In the genomic region with DNA sequence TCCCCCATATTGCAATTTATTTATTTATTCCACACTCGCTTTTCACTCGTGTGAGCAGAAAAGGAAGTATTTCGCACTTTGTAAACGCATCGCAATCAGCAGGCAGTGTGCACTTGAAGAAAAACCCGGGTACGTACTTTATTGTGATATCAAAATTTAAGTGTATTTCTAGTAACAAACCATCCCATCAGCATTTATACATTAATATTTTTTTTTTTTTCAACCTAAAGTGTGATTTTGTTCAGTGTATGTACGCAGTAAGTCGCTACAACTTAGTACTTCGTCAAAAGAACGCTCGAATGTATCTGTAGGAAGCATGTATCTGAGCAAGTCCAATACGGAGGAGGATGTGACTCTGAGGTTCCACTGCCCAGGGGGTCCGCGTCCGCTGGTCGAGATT, we compare ENCODE assay signal across 4 fruit fly cellular contexts.
TF ChIP-seq lines count a peak whose summit lies in the region.

No protein-coding gene starts in this region.

- TF ChIP-seq CTCF in whole organism, embryonic (GFP tag; optimal IDR thresholded peaks at IDR 0.05; lab: Kevin White, UChicago), result no peak

TF ChIP-seq in whole organism, embryonic, 481 proteins besides CTCF, POLR2A, EP300 and RAD21 (continues in another document):
- no peak for TF ChIP-seq CG4707 (GFP tag; optimal IDR thresholded peaks at IDR 0.05; lab: Kevin White, UChicago)
- TF ChIP-seq CG2875 (GFP tag; optimal IDR thresholded peaks at IDR 0.05; lab: Kevin White, UChicago), result no peak
- TF ChIP-seq CG13424 (tag; optimal IDR thresholded peaks at IDR 0.05; lab: Kevin White, UChicago), result no peak
- no peak for TF ChIP-seq CG15479 (GFP tag; optimal IDR thresholded peaks at IDR 0.05; lab: Kevin White, UChicago)
- no peak for TF ChIP-seq gro (GFP tag; optimal IDR thresholded peaks at IDR 0.05; lab: Kevin White, UChicago)
- no peak for TF ChIP-seq MESR4 (GFP tag; optimal IDR thresholded peaks at IDR 0.05; lab: Kevin White, UChicago)
- TF ChIP-seq CG7745 (tag; optimal IDR thresholded peaks at IDR 0.05; lab: Kevin White, UChicago), result no peak
- TF ChIP-seq ttk (GFP tag; IDR thresholded peaks at IDR 0.05; lab: Robert Waterston, UW), result no peak
- no peak for TF ChIP-seq CG42726 (GFP tag; IDR thresholded peaks at IDR 0.05; lab: Robert Waterston, UW; ENCODE audit: partially characterized antibody)
- TF ChIP-seq CG7271 (tag; optimal IDR thresholded peaks at IDR 0.05; lab: Kevin White, UChicago), result no peak
- no peak for TF ChIP-seq CG12769 (tag; optimal IDR thresholded peaks at IDR 0.05; lab: Kevin White, UChicago)
- no peak for TF ChIP-seq CG9932 (GFP tag; IDR thresholded peaks at IDR 0.05; lab: Robert Waterston, UW)
- peak; percentile 67; the same call in 1 of the 2 replicates for TF ChIP-seq Xrp1 (GFP tag; IDR thresholded peaks at IDR 0.05; lab: Robert Waterston, UW)
- no peak for TF ChIP-seq pita (GFP tag; optimal IDR thresholded peaks at IDR 0.05; lab: Kevin White, UChicago)
- peak; percentile 12 for TF ChIP-seq fd96Cb (tag; optimal IDR thresholded peaks at IDR 0.05; lab: Kevin White, UChicago)
- no peak for TF ChIP-seq Doc2 (GFP tag; IDR thresholded peaks at IDR 0.05; lab: Robert Waterston, UW)
- no peak for TF ChIP-seq CG8089 (GFP tag; optimal IDR thresholded peaks at IDR 0.05; lab: Kevin White, UChicago)
- TF ChIP-seq Drgx (GFP tag; IDR thresholded peaks at IDR 0.05; lab: Robert Waterston, UW), result peak; percentile 48
- no peak for TF ChIP-seq jigr1 (GFP tag; IDR thresholded peaks at IDR 0.05; lab: Robert Waterston, UW)
- no peak for TF ChIP-seq kay (GFP tag; optimal IDR thresholded peaks at IDR 0.05; lab: Kevin White, UChicago)
- TF ChIP-seq emc (GFP tag; optimal IDR thresholded peaks at IDR 0.05; lab: Kevin White, UChicago), result no peak
- TF ChIP-seq schlank (tag; optimal IDR thresholded peaks at IDR 0.05; lab: Kevin White, UChicago), result no peak

TF ChIP-seq in whole organism, prepupa, 60 proteins besides CTCF, POLR2A, EP300 and RAD21 (continues in another document):
- no peak for TF ChIP-seq CG32006 (GFP tag; optimal IDR thresholded peaks at IDR 0.05; lab: Kevin White, UChicago)
- peak; percentile 35 for TF ChIP-seq Eip75B (GFP tag; optimal IDR thresholded peaks at IDR 0.05; lab: Kevin White, UChicago)
- peak; percentile 48 for TF ChIP-seq dsx (GFP tag; optimal IDR thresholded peaks at IDR 0.05; lab: Kevin White, UChicago; ENCODE audit: poor library complexity, severe bottlenecking)
- TF ChIP-seq CG6276 (GFP tag; optimal IDR thresholded peaks at IDR 0.05; lab: Kevin White, UChicago), result no peak
- no peak for TF ChIP-seq Hr38 (GFP tag; optimal IDR thresholded peaks at IDR 0.05; lab: Kevin White, UChicago)
- TF ChIP-seq achi (GFP tag; optimal IDR thresholded peaks at IDR 0.05; lab: Kevin White, UChicago), result peak; percentile 34
- peak; percentile 13 for TF ChIP-seq acj6 (GFP tag; optimal IDR thresholded peaks at IDR 0.05; lab: Kevin White, UChicago)
- no peak for TF ChIP-seq salr (GFP tag; optimal IDR thresholded peaks at IDR 0.05; lab: Kevin White, UChicago)
- peak; percentile 35 for TF ChIP-seq CG6808 (GFP tag; optimal IDR thresholded peaks at IDR 0.05; lab: Kevin White, UChicago)
- no peak for TF ChIP-seq Sox15 (GFP tag; optimal IDR thresholded peaks at IDR 0.05; lab: Kevin White, UChicago)
- peak; percentile 38 for TF ChIP-seq CG31627 (GFP tag; optimal IDR thresholded peaks at IDR 0.05; lab: Kevin White, UChicago)
- peak; percentile 88 for TF ChIP-seq Eip78C (GFP tag; lab: Kevin White, UChicago)
- TF ChIP-seq topi (GFP tag; optimal IDR thresholded peaks at IDR 0.05; lab: Kevin White, UChicago), result peak; percentile 69
- TF ChIP-seq CG8119 (GFP tag; IDR thresholded peaks at IDR 0.05; lab: Robert Waterston, UW), result no peak
- TF ChIP-seq CG16779 (tag; optimal IDR thresholded peaks at IDR 0.05; lab: Kevin White, UChicago), result no peak
- peak; percentile 66 for TF ChIP-seq Met (GFP tag; optimal IDR thresholded peaks at IDR 0.05; lab: Kevin White, UChicago)
- TF ChIP-seq fd59A (GFP tag; optimal IDR thresholded peaks at IDR 0.05; lab: Kevin White, UChicago), result no peak
- no peak for TF ChIP-seq CG4318 (GFP tag; optimal IDR thresholded peaks at IDR 0.05; lab: Kevin White, UChicago)
- peak; percentile 3 for TF ChIP-seq Hr4 (GFP tag; optimal IDR thresholded peaks at IDR 0.05; lab: Kevin White, UChicago)
- TF ChIP-seq CG11762 (GFP tag; optimal IDR thresholded peaks at IDR 0.05; lab: Kevin White, UChicago; ENCODE audit: insufficient read depth), result peak; percentile 37
- no peak for TF ChIP-seq CG11294 (GFP tag; IDR thresholded peaks at IDR 0.05; lab: Robert Waterston, UW)
- TF ChIP-seq CG9139 (GFP tag; optimal IDR thresholded peaks at IDR 0.05; lab: Kevin White, UChicago), result no peak
- peak; percentile 43 for TF ChIP-seq Hr39 (GFP tag; optimal IDR thresholded peaks at IDR 0.05; lab: Kevin White, UChicago)

TF ChIP-seq in whole organism, pupa, 21 proteins besides CTCF, POLR2A, EP300 and RAD21:
- peak; percentile 41 for TF ChIP-seq CG17806 (tag; optimal IDR thresholded peaks at IDR 0.05; lab: Kevin White, UChicago)
- no peak; the same call in 2 of the 3 replicates for TF ChIP-seq CG4496 (GFP tag; IDR thresholded peaks at IDR 0.05; lab: Robert Waterston, UW)
- no peak for TF ChIP-seq fd96Ca (GFP tag; IDR thresholded peaks at IDR 0.05; lab: Robert Waterston, UW)
- no peak for TF ChIP-seq D1 (tag; optimal IDR thresholded peaks at IDR 0.05; lab: Kevin White, UChicago)
- TF ChIP-seq EcR (GFP tag; optimal IDR thresholded peaks at IDR 0.05; lab: Kevin White, UChicago), result no peak
- peak; percentile 2 for TF ChIP-seq gl (tag; optimal IDR thresholded peaks at IDR 0.05; lab: Kevin White, UChicago)
- TF ChIP-seq CG13204 (GFP tag; optimal IDR thresholded peaks at IDR 0.05; lab: Kevin White, UChicago), result no peak
- no peak for TF ChIP-seq CG10348 (GFP tag; IDR thresholded peaks at IDR 0.05; lab: Robert Waterston, UW)
- TF ChIP-seq Pif1B (GFP tag; optimal IDR thresholded peaks at IDR 0.05; lab: Kevin White, UChicago), result no peak
- TF ChIP-seq CG34367 (tag; optimal IDR thresholded peaks at IDR 0.05; lab: Kevin White, UChicago), result peak; percentile 25
- TF ChIP-seq CG8159 (tag; optimal IDR thresholded peaks at IDR 0.05; lab: Kevin White, UChicago), result peak; percentile 49
- peak; percentile 19 for TF ChIP-seq CG8301 (tag; optimal IDR thresholded peaks at IDR 0.05; lab: Kevin White, UChicago)
- TF ChIP-seq CG14655 (GFP tag; optimal IDR thresholded peaks at IDR 0.05; lab: Kevin White, UChicago), result peak; percentile 59
- peak; percentile 30 for TF ChIP-seq CG9948 (tag; optimal IDR thresholded peaks at IDR 0.05; lab: Kevin White, UChicago)
- peak; percentile 34 for TF ChIP-seq Snoo (tag; optimal IDR thresholded peaks at IDR 0.05; lab: Kevin White, UChicago)
- TF ChIP-seq CG12605 (GFP tag; IDR thresholded peaks at IDR 0.05; lab: Robert Waterston, UW), result no peak
- TF ChIP-seq Ets98B (GFP tag; IDR thresholded peaks at IDR 0.05; lab: Robert Waterston, UW), result no peak
- TF ChIP-seq CG32121 (GFP tag; IDR thresholded peaks at IDR 0.05; lab: Robert Waterston, UW), result no peak
- no peak for TF ChIP-seq Pif1A (GFP tag; optimal IDR thresholded peaks at IDR 0.05; lab: Kevin White, UChicago)
- TF ChIP-seq rn (GFP tag; IDR thresholded peaks at IDR 0.05; lab: Robert Waterston, UW), result no peak
- TF ChIP-seq CG15710 (tag; optimal IDR thresholded peaks at IDR 0.05; lab: Kevin White, UChicago), result peak; percentile 39

TF ChIP-seq in whole organism, wandering third instar larva, 38 proteins besides CTCF, POLR2A, EP300 and RAD21 (continues in another document):
- TF ChIP-seq Vsx2 (GFP tag; optimal IDR thresholded peaks at IDR 0.05; lab: Kevin White, UChicago; ENCODE audit: partially characterized antibody) (no peak), HLH106 (tag; optimal IDR thresholded peaks at IDR 0.05; lab: Kevin White, UChicago) (peak; percentile 33), Abd-B (GFP tag; optimal IDR thresholded peaks at IDR 0.05; lab: Kevin White, UChicago) (no peak), Hr78 (GFP tag; optimal IDR thresholded peaks at IDR 0.05; lab: Kevin White, UChicago) (no peak), dmrt93B (GFP tag; optimal IDR thresholded peaks at IDR 0.05; lab: Kevin White, UChicago) (peak; percentile 28), Sp1 (GFP tag; optimal IDR thresholded peaks at IDR 0.05; lab: Kevin White, UChicago) (peak; percentile 20), brk (GFP tag; optimal IDR thresholded peaks at IDR 0.05; lab: Kevin White, UChicago) (peak; percentile 9), usp (GFP tag; optimal IDR thresholded peaks at IDR 0.05; lab: Kevin White, UChicago) (no peak), OdsH (GFP tag; optimal IDR thresholded peaks at IDR 0.05; lab: Kevin White, UChicago) (no peak), dl (GFP tag; optimal IDR thresholded peaks at IDR 0.05; lab: Kevin White, UChicago; ENCODE audit: insufficient read depth in 1 of 2, partially characterized antibody in 2 of 2) (no peak), sage (GFP tag; optimal IDR thresholded peaks at IDR 0.05; lab: Kevin White, UChicago) (peak; percentile 15), Rel (GFP tag; optimal IDR thresholded peaks at IDR 0.05; lab: Kevin White, UChicago) (no peak), Rel (tag; optimal IDR thresholded peaks at IDR 0.05; lab: Kevin White, UChicago) (no peak), rgr (GFP tag; optimal IDR thresholded peaks at IDR 0.05; lab: Kevin White, UChicago) (peak; percentile 6), CrebA (GFP tag; optimal IDR thresholded peaks at IDR 0.05; lab: Kevin White, UChicago; ENCODE audit: borderline replicate concordance) (no peak), Myc (optimal IDR thresholded peaks at IDR 0.05; lab: Kevin White, UChicago) (no peak), sv (GFP tag; optimal IDR thresholded peaks at IDR 0.05; lab: Kevin White, UChicago) (no peak), Hnf4 (GFP tag; optimal IDR thresholded peaks at IDR 0.05; lab: Kevin White, UChicago) (peak; percentile 31), woc (GFP tag; optimal IDR thresholded peaks at IDR 0.05; lab: Kevin White, UChicago) (no peak), dsf (GFP tag; optimal IDR thresholded peaks at IDR 0.05; lab: Kevin White, UChicago; ENCODE audit: borderline replicate concordance) (no peak), CG9705 (GFP tag; optimal IDR thresholded peaks at IDR 0.05; lab: Kevin White, UChicago) (no peak), N (GFP tag; optimal IDR thresholded peaks at IDR 0.05; lab: Kevin White, UChicago) (no peak), lola (GFP tag; optimal IDR thresholded peaks at IDR 0.05; lab: Kevin White, UChicago) (no peak), psq (GFP tag; optimal IDR thresholded peaks at IDR 0.05; lab: Kevin White, UChicago) (peak; percentile 35), Jra (GFP tag; optimal IDR thresholded peaks at IDR 0.05; lab: Kevin White, UChicago) (no peak), GATAd (GFP tag; optimal IDR thresholded peaks at IDR 0.05; lab: Kevin White, UChicago) (no peak), br (GFP tag; optimal IDR thresholded peaks at IDR 0.05; lab: Kevin White, UChicago) (no peak), foxo (GFP tag; optimal IDR thresholded peaks at IDR 0.05; lab: Kevin White, UChicago) (peak in 1 of 2 experiments; percentile 59), fru (GFP tag; optimal IDR thresholded peaks at IDR 0.05; lab: Kevin White, UChicago) (peak; percentile 65), h (GFP tag; optimal IDR thresholded peaks at IDR 0.05; lab: Kevin White, UChicago) (peak; percentile 65), jim (GFP tag; optimal IDR thresholded peaks at IDR 0.05; lab: Kevin White, UChicago) (no peak)
